Worm (Caenorhabditis elegans): ENCODE results near the gene wrt-8.

wrt-8 gene

DNA sequence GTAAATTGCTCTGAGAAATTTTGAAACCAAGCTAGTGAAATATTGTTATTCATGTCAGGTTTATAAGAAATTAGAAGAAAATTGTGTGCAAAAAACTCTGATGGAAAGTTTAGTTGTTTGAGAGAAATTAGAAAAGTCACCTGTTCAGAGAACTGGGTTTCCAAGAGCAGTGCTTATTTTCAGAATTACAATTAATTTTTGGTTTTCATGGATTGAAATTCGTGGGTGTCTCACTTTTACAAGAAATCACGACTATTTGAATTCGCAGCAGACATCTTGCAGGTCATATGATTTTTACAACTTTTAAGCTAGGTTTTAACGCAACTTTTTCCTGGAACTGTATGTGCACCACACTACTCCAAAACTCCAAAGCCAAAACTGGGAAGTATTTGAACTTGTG is 35.4 kb downstream of the wrt-8 start, which contains the start of gene srz-10:
Gene srz-10, minus strand, starts transcription at position 88 of the 400 bp plus-strand sequence.
- TF ChIP-seq mab-5 (tag; optimal IDR thresholded peaks at IDR 0.05) (no peak), ces-1 (GFP tag; optimal IDR thresholded peaks at IDR 0.05) (no peak), nhr-12 (tag; optimal IDR thresholded peaks at IDR 0.05) (no peak), sem-2 (GFP tag; optimal IDR thresholded peaks at IDR 0.05) (no peak), mls-2 (tag; optimal IDR thresholded peaks at IDR 0.05) (no peak), pha-4 (tag; optimal IDR thresholded peaks at IDR 0.05) (no peak), zip-8 (tag; optimal IDR thresholded peaks at IDR 0.05) (no peak), sptf-1 (tag; optimal IDR thresholded peaks at IDR 0.05) (no peak), lin-13 (tag; optimal IDR thresholded peaks at IDR 0.05) (no peak)

DNA sequence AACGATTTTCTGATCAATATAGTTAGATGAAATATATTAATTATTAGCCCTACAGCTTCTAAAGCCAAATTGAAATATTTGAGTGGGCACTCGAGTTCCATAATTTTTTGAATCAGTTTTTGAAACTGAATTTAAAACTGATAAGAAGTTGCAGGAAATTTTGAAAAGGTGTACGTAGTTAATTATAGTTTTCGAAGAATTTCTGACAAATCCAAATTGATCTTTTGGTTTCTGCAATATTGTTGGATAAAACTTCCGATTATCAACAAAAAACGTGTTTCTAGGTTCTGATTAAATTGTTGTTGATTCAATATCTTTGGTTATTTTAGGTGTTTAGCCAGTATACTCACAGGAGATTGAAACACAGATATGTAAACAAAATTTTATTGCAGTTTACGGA is 37.6 kb downstream of the wrt-8 start, which contains the start of gene T26H8.4:
Gene T26H8.4, minus strand, starts transcription at position 101 of the 400 bp plus-strand sequence.
- TF ChIP-seq nhr-237 (tag; optimal IDR thresholded peaks at IDR 0.05) (no peak), ceh-39 (tag; optimal IDR thresholded peaks at IDR 0.05) (no peak), mep-1 (tag; optimal IDR thresholded peaks at IDR 0.05) (no peak), bed-3 (GFP tag; optimal IDR thresholded peaks at IDR 0.05) (no peak), ceh-43 (GFP tag; optimal IDR thresholded peaks at IDR 0.05) (no peak), elt-1 (tag; optimal IDR thresholded peaks at IDR 0.05; ENCODE audit: borderline replicate concordance, insufficient read depth) (no peak), cnd-1 (tag; optimal IDR thresholded peaks at IDR 0.05) (no peak), ham-2 (GFP tag; optimal IDR thresholded peaks at IDR 0.05) (no peak), nhr-76 (tag; optimal IDR thresholded peaks at IDR 0.05) (no peak)

DNA sequence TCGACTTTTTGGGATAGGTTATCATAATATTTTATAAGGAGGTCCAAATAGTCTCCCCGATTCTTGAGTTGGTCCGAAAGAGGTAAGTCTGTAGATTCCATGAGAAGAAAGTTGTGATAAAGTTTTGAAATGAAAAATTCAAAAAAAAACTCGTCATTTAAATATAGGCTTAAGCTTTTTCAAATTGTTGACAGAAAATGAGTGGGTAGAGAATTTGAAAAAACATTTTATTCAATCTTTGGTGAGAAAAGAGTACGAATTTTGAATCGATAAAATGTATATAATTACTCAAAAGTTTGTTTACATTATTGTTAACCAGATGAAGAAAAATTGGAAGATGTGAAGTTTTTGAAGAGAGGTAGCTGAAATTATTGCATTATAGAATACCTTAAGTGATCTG is 38.9 kb downstream of the wrt-8 start, which contains the start of gene T26H8.5:
Gene T26H8.5, minus strand, starts transcription at position 101 of the 400 bp plus-strand sequence.
- TF ChIP-seq bed-3 (GFP tag; optimal IDR thresholded peaks at IDR 0.05) (no peak), cnd-1 (tag; optimal IDR thresholded peaks at IDR 0.05) (no peak), sptf-1 (tag; optimal IDR thresholded peaks at IDR 0.05) (no peak), nhr-12 (tag; optimal IDR thresholded peaks at IDR 0.05) (no peak), M03D4.4 (tag; optimal IDR thresholded peaks at IDR 0.05) (no peak), elt-3 (tag; optimal IDR thresholded peaks at IDR 0.05) (no peak), unc-120 (tag; optimal IDR thresholded peaks at IDR 0.05; ENCODE audit: poor library complexity, severe bottlenecking) (no peak), snpc-4 (tag; optimal IDR thresholded peaks at IDR 0.05) (no peak), mls-2 (tag; optimal IDR thresholded peaks at IDR 0.05) (no peak), ham-2 (GFP tag; optimal IDR thresholded peaks at IDR 0.05) (no peak), ces-1 (GFP tag; optimal IDR thresholded peaks at IDR 0.05) (no peak), flh-1 (GFP tag; optimal IDR thresholded peaks at IDR 0.05) (no peak), ztf-11 (tag; optimal IDR thresholded peaks at IDR 0.05) (no peak), nhr-76 (tag; optimal IDR thresholded peaks at IDR 0.05) (no peak)

DNA sequence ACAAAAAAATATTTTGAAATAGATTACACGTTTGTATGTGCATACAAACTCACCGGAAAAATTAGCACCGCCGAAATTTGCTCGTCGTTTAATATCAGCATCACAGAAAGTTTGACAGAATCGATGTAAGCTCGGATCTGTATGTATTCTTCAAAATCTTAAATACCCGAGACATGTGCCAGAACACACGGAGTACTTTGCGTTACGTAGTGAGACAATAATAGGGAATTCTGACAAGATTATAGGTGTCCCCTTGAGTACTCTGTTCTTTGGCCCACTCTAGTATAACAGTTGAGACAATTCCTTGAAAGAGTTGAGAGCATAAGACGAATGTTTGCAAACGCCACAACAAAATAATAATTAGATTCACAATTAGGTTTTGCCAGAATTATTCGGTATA is 40.8 kb downstream of the wrt-8 start, which contains the start of gene srx-48:
Gene srx-48, minus strand, starts transcription at position 101 of the 400 bp plus-strand sequence.
- TF ChIP-seq elt-1 (tag; optimal IDR thresholded peaks at IDR 0.05; ENCODE audit: borderline replicate concordance, insufficient read depth), result no peak
- no peak for TF ChIP-seq ces-1 (GFP tag; optimal IDR thresholded peaks at IDR 0.05)
- no peak for TF ChIP-seq blmp-1 (tag; optimal IDR thresholded peaks at IDR 0.05)
- TF ChIP-seq lin-32 (GFP tag; optimal IDR thresholded peaks at IDR 0.05), result no peak

DNA sequence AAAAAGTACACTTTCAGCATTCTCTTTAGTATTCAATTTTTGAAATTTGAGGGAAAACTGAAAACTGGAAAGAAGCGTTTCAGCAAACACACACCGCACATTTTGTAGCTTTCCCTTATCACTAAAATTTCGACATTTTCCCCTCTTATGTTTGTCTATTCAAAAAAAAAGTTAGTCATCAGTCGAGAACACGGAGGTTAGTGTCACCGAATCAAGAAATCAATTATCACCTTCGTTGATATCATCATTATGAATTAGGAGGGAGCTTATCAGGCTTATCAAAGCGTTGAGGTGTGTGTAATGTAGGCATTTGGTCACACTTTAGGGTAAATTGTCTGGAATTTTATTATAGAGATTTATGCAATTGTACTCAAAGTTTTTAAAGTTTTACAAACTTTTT is 45.8 kb downstream of the wrt-8 start, which contains the start of gene cpr-3:
Gene cpr-3, minus strand, starts transcription at position 104 of the 400 bp plus-strand sequence.
- TF ChIP-seq lsy-2 (tag; optimal IDR thresholded peaks at IDR 0.05), result no peak
- no peak for TF ChIP-seq snpc-4 (tag; optimal IDR thresholded peaks at IDR 0.05)
- TF ChIP-seq cnd-1 (tag; optimal IDR thresholded peaks at IDR 0.05), result no peak
- no peak for TF ChIP-seq ham-2 (GFP tag; optimal IDR thresholded peaks at IDR 0.05)
- TF ChIP-seq sem-2 (GFP tag; optimal IDR thresholded peaks at IDR 0.05), result no peak
- no peak for TF ChIP-seq lin-32 (GFP tag; optimal IDR thresholded peaks at IDR 0.05)
- TF ChIP-seq hlh-1 (tag; optimal IDR thresholded peaks at IDR 0.05), result no peak

DNA sequence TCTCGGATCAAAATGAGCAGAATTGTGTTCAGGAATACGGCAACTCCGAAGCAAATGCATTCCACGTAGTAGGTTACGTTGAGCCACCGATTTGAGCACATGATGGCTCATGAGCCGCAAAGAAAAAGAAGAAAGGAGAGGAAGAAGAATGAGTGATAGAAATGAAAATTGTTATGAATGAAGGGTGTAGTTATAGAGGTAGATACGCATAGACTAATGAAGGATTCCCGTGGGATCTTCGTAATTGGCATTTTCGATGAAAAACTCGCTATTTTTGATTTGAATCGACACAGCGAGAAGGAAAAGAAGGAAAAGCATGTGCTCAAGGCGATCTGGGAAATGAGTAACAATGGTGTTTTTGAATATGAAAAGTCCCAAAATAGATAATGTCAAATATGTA is 50.5 kb downstream of the wrt-8 start, which contains the start of gene str-96:
Gene str-96, minus strand, starts transcription at position 101 of the 400 bp plus-strand sequence.
- no peak for TF ChIP-seq lin-32 (GFP tag; optimal IDR thresholded peaks at IDR 0.05)
- TF ChIP-seq cnd-1 (tag; optimal IDR thresholded peaks at IDR 0.05), result no peak
- no peak for TF ChIP-seq nhr-28 (tag; optimal IDR thresholded peaks at IDR 0.05)
- TF ChIP-seq tbx-8 (GFP tag; optimal IDR thresholded peaks at IDR 0.05), result no peak
- TF ChIP-seq nhr-12 (tag; optimal IDR thresholded peaks at IDR 0.05), result no peak
- no peak for TF ChIP-seq hlh-1 (tag; optimal IDR thresholded peaks at IDR 0.05)
- TF ChIP-seq lin-13 (tag; optimal IDR thresholded peaks at IDR 0.05), result no peak
- no peak for TF ChIP-seq flh-1 (GFP tag; optimal IDR thresholded peaks at IDR 0.05)
- no peak for TF ChIP-seq mep-1 (tag; optimal IDR thresholded peaks at IDR 0.05)
- TF ChIP-seq sem-2 (GFP tag; optimal IDR thresholded peaks at IDR 0.05), result no peak
- TF ChIP-seq ham-2 (GFP tag; optimal IDR thresholded peaks at IDR 0.05), result no peak
- TF ChIP-seq ztf-11 (tag; optimal IDR thresholded peaks at IDR 0.05), result no peak
- TF ChIP-seq M03D4.4 (tag; optimal IDR thresholded peaks at IDR 0.05), result no peak
- no peak for TF ChIP-seq ceh-39 (tag; optimal IDR thresholded peaks at IDR 0.05)
- no peak for TF ChIP-seq nhr-237 (tag; optimal IDR thresholded peaks at IDR 0.05)
- TF ChIP-seq lsy-2 (tag; optimal IDR thresholded peaks at IDR 0.05), result no peak
- TF ChIP-seq nhr-76 (tag; optimal IDR thresholded peaks at IDR 0.05), result no peak
- TF ChIP-seq elt-3 (tag; optimal IDR thresholded peaks at IDR 0.05), result no peak
- no peak for TF ChIP-seq bed-3 (GFP tag; optimal IDR thresholded peaks at IDR 0.05)

Data from whole organism, mixed stage, embryonic.